Worm (Caenorhabditis elegans): ENCODE data around the gene srbc-13.

DNA sequence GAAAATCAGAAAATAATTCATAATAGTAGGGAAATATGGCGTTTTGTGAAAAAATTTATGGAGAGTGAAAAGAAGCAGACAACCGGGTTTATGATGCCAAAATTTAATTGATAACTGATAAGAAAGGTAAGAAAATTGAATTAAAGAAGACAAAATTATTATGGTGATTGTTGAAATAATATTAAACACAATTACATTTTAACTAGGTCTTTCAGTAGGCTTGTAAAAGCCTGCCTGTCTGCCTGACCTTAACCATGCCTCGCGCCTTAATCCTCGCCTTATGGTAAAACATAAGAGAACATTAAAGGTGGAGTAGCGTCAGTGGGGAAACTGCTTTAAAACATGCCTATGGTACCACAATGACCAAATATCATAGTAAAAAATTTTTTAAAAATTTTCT lies 30.9 kb downstream of the srbc-13 start, which contains the start of gene T02B11.8:
- TF ChIP-seq W03F9.2 (tag; optimal IDR thresholded peaks at IDR 0.05) (no peak), him-1 (tag; optimal IDR thresholded peaks at IDR 0.05) (no peak)
